Fruit fly (Drosophila melanogaster): ENCODE data around the gene CG3744.

CG3744 gene

DNA sequence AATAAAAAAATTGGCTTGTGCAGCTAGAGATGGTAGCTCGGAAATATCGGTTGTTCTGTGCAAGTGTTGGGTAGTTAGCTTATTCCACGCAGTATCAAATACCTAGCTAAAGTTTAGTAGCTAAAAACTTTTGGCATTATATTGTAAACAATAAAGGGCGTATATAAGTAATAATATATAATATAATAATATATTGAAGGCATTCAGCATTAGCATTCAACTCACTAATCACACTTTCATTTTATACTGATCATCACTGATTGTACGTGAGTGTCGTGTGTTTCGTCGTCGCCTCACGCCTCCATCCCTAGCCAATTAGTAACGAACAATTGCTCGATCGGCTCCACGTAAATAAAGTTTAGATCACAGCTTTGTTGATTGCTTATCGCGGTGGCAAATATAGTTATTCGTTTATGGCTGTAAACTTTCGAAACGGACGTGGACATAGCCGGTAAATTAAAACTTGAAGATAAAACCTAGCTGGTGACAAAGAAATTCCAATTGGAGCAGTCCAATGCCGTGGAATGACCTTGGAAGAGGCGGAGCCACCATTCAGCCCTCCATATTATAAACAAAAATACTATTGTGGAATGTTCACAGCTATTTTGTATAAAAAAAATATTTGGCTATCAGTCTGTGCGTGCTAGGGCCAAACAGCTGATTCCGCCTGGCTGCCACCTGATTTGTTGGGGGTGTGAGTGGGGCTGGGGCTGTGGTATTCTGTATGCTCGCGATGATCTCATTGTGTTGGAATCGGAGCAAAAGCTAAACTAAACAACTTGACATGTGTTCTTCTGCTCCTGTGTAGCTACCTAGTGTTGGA lies 41.6 kb upstream of the CG3744 start, which contains the start of the genes PIG-S, sud1 and CG11168 (continued):
- TF ChIP-seq Oaz (GFP tag; IDR thresholded peaks at IDR 0.05) (peak; percentile 17; the same call in 1 of the 2 replicates), CG34224 (GFP tag; IDR thresholded peaks at IDR 0.05; ENCODE audit: partially characterized antibody) (peak; percentile 93), lilli (GFP tag; optimal IDR thresholded peaks at IDR 0.05) (peak; percentile 17), hbn (GFP tag; IDR thresholded peaks at IDR 0.05; ENCODE audit: partially characterized antibody) (peak; percentile 92), nerfin-2 (GFP tag; IDR thresholded peaks at IDR 0.05; ENCODE audit: partially characterized antibody) (peak; percentile 81), hth (optimal IDR thresholded peaks at IDR 0.05) (no peak), Six4 (GFP tag; optimal IDR thresholded peaks at IDR 0.05) (peak; percentile 25), tup (GFP tag; optimal IDR thresholded peaks at IDR 0.05) (no peak), ATbp (GFP tag; optimal IDR thresholded peaks at IDR 0.05) (peak; percentile 28), CG5245 (GFP tag; optimal IDR thresholded peaks at IDR 0.05) (no peak), CG18619 (GFP tag; optimal IDR thresholded peaks at IDR 0.05) (no peak), Ets65A (GFP tag) (peak; percentile 13), Hmx (GFP tag; optimal IDR thresholded peaks at IDR 0.05) (no peak), tin (GFP tag; optimal IDR thresholded peaks at IDR 0.05) (peak; percentile 57), CG18262 (tag; optimal IDR thresholded peaks at IDR 0.05) (peak; percentile 64), Adf1 (GFP tag; IDR thresholded peaks at IDR 0.05) (peak; percentile 36; the same call in 1 of the 2 replicates), CoRest (tag; optimal IDR thresholded peaks at IDR 0.05) (peak; percentile 78), cg (GFP tag; optimal IDR thresholded peaks at IDR 0.05) (no peak), Hr39 (optimal IDR thresholded peaks at IDR 0.05) (no peak), Chrac-16 (GFP tag; optimal IDR thresholded peaks at IDR 0.05) (peak; percentile 34), CG9817 (tag; optimal IDR thresholded peaks at IDR 0.05) (peak; percentile 77), CG2202 (tag; optimal IDR thresholded peaks at IDR 0.05) (no peak), stwl (tag; optimal IDR thresholded peaks at IDR 0.05) (peak; percentile 13), tx (GFP tag; optimal IDR thresholded peaks at IDR 0.05) (no peak), mld (GFP tag; IDR thresholded peaks at IDR 0.05; ENCODE audit: partially characterized antibody) (peak; percentile 69; the same call in 2 of the 3 replicates), row (GFP tag; IDR thresholded peaks at IDR 0.05) (peak; percentile 96), CG43689 (GFP tag; IDR thresholded peaks at IDR 0.05) (no peak), Nf-YA (GFP tag; IDR thresholded peaks at IDR 0.05) (no peak), disco-r (GFP tag; optimal IDR thresholded peaks at IDR 0.05) (no peak), CG32767 (GFP tag; IDR thresholded peaks at IDR 0.05) (0 out of 2 replicates have a peak, but pooled peaks have one; percentile 28), CG9609 (GFP tag; optimal IDR thresholded peaks at IDR 0.05) (no peak), Dref (GFP tag; IDR thresholded peaks at IDR 0.05) (0 out of 2 replicates have a peak, but pooled peaks have one; percentile 23), kah (GFP tag; optimal IDR thresholded peaks at IDR 0.05) (peak; percentile 12), az2 (GFP tag; optimal IDR thresholded peaks at IDR 0.05) (peak; percentile 61), bigmax (GFP tag; optimal IDR thresholded peaks at IDR 0.05) (no peak), CG12155 (GFP tag; optimal IDR thresholded peaks at IDR 0.05) (peak; percentile 48), inv (GFP tag; IDR thresholded peaks at IDR 0.05; ENCODE audit: partially characterized antibody) (peak; percentile 97), Gsc (GFP tag; IDR thresholded peaks at IDR 0.05) (no peak), CG17385 (GFP tag; optimal IDR thresholded peaks at IDR 0.05) (peak; percentile 35), CG4360 (GFP tag; IDR thresholded peaks at IDR 0.05) (no peak), repo (GFP tag; optimal IDR thresholded peaks at IDR 0.05) (no peak), CG16863 (GFP tag; optimal IDR thresholded peaks at IDR 0.05) (no peak), NfI (GFP tag; optimal IDR thresholded peaks at IDR 0.05) (peak; percentile 57), Scr (GFP tag; IDR thresholded peaks at IDR 0.05; ENCODE audit: partially characterized antibody) (peak; percentile 96), CG6689 (GFP tag; IDR thresholded peaks at IDR 0.05) (0 out of 2 replicates have a peak, but pooled peaks have one; percentile 24), MBD-R2 (GFP tag; IDR thresholded peaks at IDR 0.05) (peak; percentile 85), CG2875 (GFP tag; optimal IDR thresholded peaks at IDR 0.05) (peak; percentile 11), H15 (GFP tag; IDR thresholded peaks at IDR 0.05) (0 out of 3 replicates have a peak, but pooled peaks have one; percentile 29), Aef1 (GFP tag; IDR thresholded peaks at IDR 0.05) (peak; percentile 68)

All from whole organism, embryonic.